Worm (Caenorhabditis elegans) whole organism, young adult: ENCODE results near the gene rpn-5.

Source experiments
- B0019.2 ChIP-seq: fragments of 200-800 bp; sonication (Bioruptor generic); conservative IDR thresholded peaks from 2 replicates; pipeline ENCODE4 v1.3.6; 2022; ENCODE audit warnings: missing genetic modification reagents, missing genetic modification characterization, missing compliant biosample characterization
- B0035.1 ChIP-seq: sonication (generic microtip); optimal IDR thresholded peaks from 2 replicates; lab custom pipeline; 2016; ENCODE audit warnings: missing genetic modification characterization, mild to moderate bottlenecking, missing compliant biosample characterization, missing genotype, missing genetic modification reagents
- C06A6.2 ChIP-seq: fragments of 200-800 bp; sonication (Bioruptor generic); conservative IDR thresholded peaks from 2 replicates; pipeline ENCODE4 v1.3.6; 2022; ENCODE audit warnings: missing genetic modification characterization, missing compliant biosample characterization
- F33H1.4 ChIP-seq: fragments of 200-800 bp; sonication (Bioruptor generic); IDR thresholded peaks from 2 replicates; pipeline ENCODE4 v1.3.6; 2022; ENCODE audit warnings: missing genetic modification reagents, missing genetic modification characterization, missing compliant biosample characterization
- K12H6.12 ChIP-seq: fragments of 200-800 bp; sonication (Bioruptor generic); optimal IDR thresholded peaks from 2 replicates; lab custom pipeline; 2018; ENCODE audit warnings: mild to moderate bottlenecking, missing genetic modification characterization, missing compliant biosample characterization
- Y67H2A.10 ChIP-seq: fragments of 200-800 bp; sonication (Bioruptor generic); conservative IDR thresholded peaks from 2 replicates; pipeline ENCODE4 v1.3.6; 2022; ENCODE audit warnings: missing genetic modification reagents, missing genetic modification characterization, missing compliant biosample characterization
- akir-1 ChIP-seq: fragments of 200-800 bp; sonication (Bioruptor generic); optimal IDR thresholded peaks from 2 replicates; lab custom pipeline; 2018; ENCODE audit warnings: mild to moderate bottlenecking, missing genetic modification characterization, moderate library complexity, missing compliant biosample characterization
- aptf-2 ChIP-seq: fragments of 200-800 bp; sonication (Bioruptor generic); conservative IDR thresholded peaks from 2 replicates; pipeline ENCODE4 v1.3.6; 2022; ENCODE audit warnings: missing genetic modification reagents, missing genetic modification characterization, missing compliant biosample characterization
- die-1 ChIP-seq: sonication (generic microtip); optimal IDR thresholded peaks from 2 replicates; lab custom pipeline; 2016; ENCODE audit warnings: missing genotype, mild to moderate bottlenecking, missing genetic modification characterization, missing compliant biosample characterization
- egrh-3 ChIP-seq: fragments of 200-800 bp; sonication (Bioruptor generic); IDR thresholded peaks from 2 replicates; pipeline ENCODE4 v1.3.6; 2022; ENCODE audit warnings: missing genetic modification reagents, missing genetic modification characterization, missing compliant biosample characterization
- hrde-1 ChIP-seq: sonication (generic microtip); optimal IDR thresholded peaks from 2 replicates; lab custom pipeline; 2016; ENCODE audit warnings: missing genetic modification characterization, mild to moderate bottlenecking, missing compliant biosample characterization, moderate library complexity, missing genotype, missing genetic modification reagents, borderline replicate concordance
- hsf-1 ChIP-seq: fragments of 200-800 bp; sonication (Bioruptor generic); IDR thresholded peaks from 2 replicates; pipeline ENCODE4 v1.3.6; 2022; ENCODE audit warnings: missing genetic modification reagents, missing genetic modification characterization, missing compliant biosample characterization
- madf-3 ChIP-seq: fragments of 200-800 bp; sonication (Bioruptor generic); IDR thresholded peaks from 2 replicates; pipeline ENCODE4 v1.3.6; 2022; ENCODE audit warnings: missing genetic modification reagents, missing genetic modification characterization, missing compliant biosample characterization
- madf-8 ChIP-seq: fragments of 200-800 bp; sonication (Bioruptor generic); conservative IDR thresholded peaks from 2 replicates; pipeline ENCODE4 v1.3.6; 2022; ENCODE audit warnings: missing genetic modification reagents, missing genetic modification characterization, missing compliant biosample characterization
- mcd-1 ChIP-seq: fragments of 200-800 bp; sonication (Bioruptor generic); IDR thresholded peaks from 2 replicates; pipeline ENCODE4 v1.3.6; 2022; ENCODE audit warnings: missing genetic modification reagents, missing genetic modification characterization, missing compliant biosample characterization
- rcor-1 ChIP-seq: fragments of 200-800 bp; sonication (Bioruptor generic); IDR thresholded peaks from 2 replicates; pipeline ENCODE4 v1.3.6; 2022; ENCODE audit warnings: missing genetic modification reagents, missing genetic modification characterization, missing compliant biosample characterization
- repo-1 ChIP-seq: sonication (generic microtip); optimal IDR thresholded peaks from 2 replicates; lab custom pipeline; 2017; ENCODE audit warnings: mild to moderate bottlenecking, missing genetic modification characterization, missing compliant biosample characterization
- snpc-1.3 ChIP-seq: sonication (generic microtip); optimal IDR thresholded peaks from 2 replicates; lab custom pipeline; 2017; ENCODE audit warnings: missing genetic modification characterization, mild to moderate bottlenecking, missing compliant biosample characterization, antibody characterized with exemption, moderate library complexity, missing genotype, missing genetic modification reagents; ENCODE audit not compliant: insufficient read depth
- unc-130 ChIP-seq: sonication (generic microtip); optimal IDR thresholded peaks from 2 replicates; lab custom pipeline; 2016; ENCODE audit warnings: missing genetic modification reagents, missing genetic modification characterization, missing compliant biosample characterization
- ztf-22 ChIP-seq: fragments of 200-800 bp; sonication (Bioruptor generic); optimal IDR thresholded peaks from 2 replicates; lab custom pipeline; 2018; ENCODE audit warnings: mild to moderate bottlenecking, missing genetic modification characterization, moderate library complexity, missing compliant biosample characterization

rpn-5 gene

ce11 chrII:4650072-4650471 lies 48.2 kb downstream of the rpn-5 start:
- no peak for TF ChIP-seq hrde-1 (tag; lab: Kevin White, UChicago)
- TF ChIP-seq rcor-1 (GFP tag; lab: Robert Waterston, UW) = no peak
- no peak for TF ChIP-seq F33H1.4 (GFP tag; lab: Robert Waterston, UW)
- no peak for TF ChIP-seq aptf-2 (GFP tag; lab: Robert Waterston, UW)
- TF ChIP-seq egrh-3 = no peak
- no peak for TF ChIP-seq ztf-22 (GFP tag; lab: Kevin White, UChicago)
- no peak for TF ChIP-seq B0019.2
- no peak for TF ChIP-seq C06A6.2 (GFP tag; lab: Robert Waterston, UW)
- no peak for TF ChIP-seq repo-1 (tag; lab: Kevin White, UChicago)
- TF ChIP-seq unc-130 (GFP tag; lab: Kevin White, UChicago) = no peak
- no peak for TF ChIP-seq hsf-1 (GFP tag; lab: Robert Waterston, UW)
- TF ChIP-seq snpc-1.3 (tag; lab: Kevin White, UChicago) = no peak
- TF ChIP-seq Y67H2A.10 = no peak
- TF ChIP-seq akir-1 (GFP tag; lab: Kevin White, UChicago) = no peak
- no peak for TF ChIP-seq K12H6.12 (tag; lab: Kevin White, UChicago)
- no peak for TF ChIP-seq madf-8 (GFP tag; lab: Robert Waterston, UW)
- TF ChIP-seq die-1 = no peak

ce11 chrII:4648785-4649184 lies 49.4 kb downstream of the rpn-5 start, which contains the start of gene lgc-27:
lgc-27 (plus strand) TSS chrII:4649085.
- TF ChIP-seq B0035.1 (tag; lab: Kevin White, UChicago) (no peak), madf-3 (GFP tag; lab: Robert Waterston, UW) (0 out of 2 replicates have a peak, but pooled peaks have one; percentile 8), die-1 (no peak), mcd-1 (GFP tag; lab: Robert Waterston, UW) (no peak)
